In genomic region chrIV:4338217-4338616, ce11 we compare ENCODE assay signal across 4 worm cellular contexts.
TF ChIP-seq lines count a peak whose summit lies in the region.

No protein-coding gene starts in this region.

TF ChIP-seq in whole organism, L1 larva, 84 proteins besides CTCF, POLR2A, EP300 and RAD21:
- no peak for TF ChIP-seq lin-35 (GFP tag; optimal IDR thresholded peaks at IDR 0.05; lab: Kevin White, UChicago)
- no peak for TF ChIP-seq zip-4 (GFP tag; optimal IDR thresholded peaks at IDR 0.05; lab: Kevin White, UChicago)
- no peak for TF ChIP-seq efl-1 (optimal IDR thresholded peaks at IDR 0.05; lab: Kevin White, UChicago)
- peak in 1 of 2 experiments; percentile 20 for TF ChIP-seq efl-1 (GFP tag; optimal IDR thresholded peaks at IDR 0.05 in 1 of 2; lab: Kevin White, UChicago)
- TF ChIP-seq skn-1 (tag; optimal IDR thresholded peaks at IDR 0.05; lab: Kevin White, UChicago), result no peak
- TF ChIP-seq isw-1 (GFP tag; IDR thresholded peaks at IDR 0.05; lab: Robert Waterston, UW), result no peak
- TF ChIP-seq nhr-85 (tag; lab: Kevin White, UChicago), result peak; percentile 86

TF ChIP-seq in whole organism, L2 larva, 48 proteins besides CTCF, POLR2A, EP300 and RAD21 (continues in another document):
- TF ChIP-seq C34F6.9 (tag; optimal IDR thresholded peaks at IDR 0.05; lab: Kevin White, UChicago), result no peak
- TF ChIP-seq ztf-11 (tag; optimal IDR thresholded peaks at IDR 0.05; lab: Kevin White, UChicago), result no peak
- TF ChIP-seq unc-39 (tag; optimal IDR thresholded peaks at IDR 0.05; lab: Kevin White, UChicago), result no peak
- TF ChIP-seq aly-2 (tag; optimal IDR thresholded peaks at IDR 0.05; lab: Kevin White, UChicago), result no peak
- no peak for TF ChIP-seq peb-1 (tag; optimal IDR thresholded peaks at IDR 0.05; lab: Kevin White, UChicago)
- no peak for TF ChIP-seq mbf-1 (tag; optimal IDR thresholded peaks at IDR 0.05; lab: Kevin White, UChicago)
- TF ChIP-seq lin-39 (tag; optimal IDR thresholded peaks at IDR 0.05; lab: Kevin White, UChicago), result no peak
- TF ChIP-seq blmp-1 (tag; optimal IDR thresholded peaks at IDR 0.05; lab: Kevin White, UChicago; ENCODE audit: insufficient read depth), result no peak
- TF ChIP-seq lin-11 (tag; optimal IDR thresholded peaks at IDR 0.05; lab: Kevin White, UChicago), result no peak
- no peak for TF ChIP-seq nhr-11 (tag; optimal IDR thresholded peaks at IDR 0.05; lab: Kevin White, UChicago)
- TF ChIP-seq F13H6.1 (tag; optimal IDR thresholded peaks at IDR 0.05; lab: Kevin White, UChicago), result no peak
- TF ChIP-seq elt-3 (tag; optimal IDR thresholded peaks at IDR 0.05; lab: Kevin White, UChicago), result no peak
- TF ChIP-seq elt-1 (tag; optimal IDR thresholded peaks at IDR 0.05; lab: Kevin White, UChicago), result peak; percentile 76
- TF ChIP-seq egl-27 (tag; optimal IDR thresholded peaks at IDR 0.05; lab: Kevin White, UChicago), result no peak
- no peak for TF ChIP-seq lsy-2 (tag; optimal IDR thresholded peaks at IDR 0.05; lab: Kevin White, UChicago)
- no peak for TF ChIP-seq skn-1 (tag; optimal IDR thresholded peaks at IDR 0.05; lab: Kevin White, UChicago)
- no peak for TF ChIP-seq gmeb-1 (tag; optimal IDR thresholded peaks at IDR 0.05; lab: Kevin White, UChicago)
- TF ChIP-seq ama-1 (optimal IDR thresholded peaks at IDR 0.05; lab: Kevin White, UChicago), result no peak
- no peak for TF ChIP-seq mab-5 (tag; optimal IDR thresholded peaks at IDR 0.05; lab: Kevin White, UChicago)
- no peak for TF ChIP-seq ztf-1 (GFP tag; conservative IDR thresholded peaks at IDR 0.05; lab: Robert Waterston, UW)
- TF ChIP-seq nhr-23 (tag; optimal IDR thresholded peaks at IDR 0.05; lab: Kevin White, UChicago), result peak; percentile 55
- no peak for TF ChIP-seq unc-55 (GFP tag; optimal IDR thresholded peaks at IDR 0.05; lab: Kevin White, UChicago)
- TF ChIP-seq ceh-16 (tag; optimal IDR thresholded peaks at IDR 0.05; lab: Kevin White, UChicago), result peak; percentile 23
- TF ChIP-seq nhr-10 (tag; optimal IDR thresholded peaks at IDR 0.05; lab: Kevin White, UChicago), result no peak
- no peak for TF ChIP-seq crh-2 (tag; optimal IDR thresholded peaks at IDR 0.05; lab: Kevin White, UChicago)
- TF ChIP-seq ztf-4 (tag; optimal IDR thresholded peaks at IDR 0.05; lab: Kevin White, UChicago), result no peak
- TF ChIP-seq nhr-6 (tag; optimal IDR thresholded peaks at IDR 0.05; lab: Kevin White, UChicago), result no peak
- TF ChIP-seq nhr-21 (tag; optimal IDR thresholded peaks at IDR 0.05; lab: Kevin White, UChicago), result no peak
- no peak for TF ChIP-seq snpc-4 (tag; optimal IDR thresholded peaks at IDR 0.05; lab: Kevin White, UChicago)
- no peak for TF ChIP-seq sma-3 (GFP tag; optimal IDR thresholded peaks at IDR 0.05; lab: Kevin White, UChicago)

TF ChIP-seq in whole organism, L3 larva, 47 proteins besides CTCF, POLR2A, EP300 and RAD21:
- TF ChIP-seq nhr-76 (tag; optimal IDR thresholded peaks at IDR 0.05; lab: Kevin White, UChicago) (no peak), egl-5 (tag; optimal IDR thresholded peaks at IDR 0.05; lab: Kevin White, UChicago) (no peak), pha-4 (tag; optimal IDR thresholded peaks at IDR 0.05; lab: Kevin White, UChicago) (no peak), nhr-43 (tag; optimal IDR thresholded peaks at IDR 0.05; lab: Kevin White, UChicago; ENCODE audit: poor library complexity, severe bottlenecking) (no peak), elt-1 (tag; optimal IDR thresholded peaks at IDR 0.05; lab: Kevin White, UChicago) (peak; percentile 82), nfya-1 (tag; optimal IDR thresholded peaks at IDR 0.05; lab: Kevin White, UChicago; ENCODE audit: insufficient read depth) (no peak), sea-2 (GFP tag; optimal IDR thresholded peaks at IDR 0.05; lab: Kevin White, UChicago) (no peak), ama-1 (optimal IDR thresholded peaks at IDR 0.05; lab: Kevin White, UChicago) (no peak), nhr-25 (tag; optimal IDR thresholded peaks at IDR 0.05; lab: Kevin White, UChicago) (peak; percentile 48), jun-1 (tag; optimal IDR thresholded peaks at IDR 0.05; lab: Kevin White, UChicago) (no peak), unc-62 (GFP tag; optimal IDR thresholded peaks at IDR 0.05; lab: Kevin White, UChicago) (no peak), zag-1 (tag; optimal IDR thresholded peaks at IDR 0.05; lab: Kevin White, UChicago) (no peak), nhr-12 (tag; optimal IDR thresholded peaks at IDR 0.05; lab: Kevin White, UChicago) (no peak), nhr-237 (tag; optimal IDR thresholded peaks at IDR 0.05; lab: Kevin White, UChicago) (no peak), pqm-1 (tag; optimal IDR thresholded peaks at IDR 0.05; lab: Kevin White, UChicago) (no peak), hmg-11 (tag; optimal IDR thresholded peaks at IDR 0.05; lab: Kevin White, UChicago) (no peak), lsy-12 (tag; optimal IDR thresholded peaks at IDR 0.05; lab: Kevin White, UChicago) (no peak), ztf-11 (tag; optimal IDR thresholded peaks at IDR 0.05; lab: Kevin White, UChicago) (no peak)

TF ChIP-seq in whole organism, mixed stage, embryonic, 35 proteins besides CTCF, POLR2A, EP300 and RAD21:
- TF ChIP-seq sptf-1 (tag; optimal IDR thresholded peaks at IDR 0.05; lab: Kevin White, UChicago) (no peak), unc-39 (tag; optimal IDR thresholded peaks at IDR 0.05; lab: Kevin White, UChicago) (no peak), ceh-39 (tag; optimal IDR thresholded peaks at IDR 0.05; lab: Kevin White, UChicago) (no peak), hlh-1 (tag; optimal IDR thresholded peaks at IDR 0.05; lab: Kevin White, UChicago) (no peak), elt-1 (tag; optimal IDR thresholded peaks at IDR 0.05; lab: Kevin White, UChicago; ENCODE audit: borderline replicate concordance, insufficient read depth) (peak; percentile 70), cnd-1 (tag; optimal IDR thresholded peaks at IDR 0.05; lab: Kevin White, UChicago) (no peak), nhr-237 (tag; optimal IDR thresholded peaks at IDR 0.05; lab: Kevin White, UChicago) (no peak), elt-3 (tag; optimal IDR thresholded peaks at IDR 0.05; lab: Kevin White, UChicago) (no peak)
TF ChIP-seq in whole organism, mixed stage, embryonic: peak in this region for 1.
